Fruit fly (Drosophila melanogaster) whole organism, embryonic: ENCODE data around the gene CG10019.

Source experiments
- Atf6 ChIP-seq: fragments of 200-800 bp; sonication (Bioruptor generic); IDR thresholded peaks from 2 replicates; pipeline ENCODE4 v1.3.6; 2022; ENCODE audit warnings: missing biosample characterization, missing genetic modification characterization
- BEAF-32 ChIP-seq: fragments of 200-800 bp; sonication (Bioruptor generic); optimal IDR thresholded peaks from 3 replicates; lab custom pipeline; 2017; ENCODE audit warnings: missing biosample characterization, missing genetic modification characterization, mild to moderate bottlenecking, moderate library complexity, missing genetic modification reagents
- CG10654 ChIP-seq: fragments of 200-800 bp; sonication (Bioruptor generic); optimal IDR thresholded peaks from 2 replicates; lab custom pipeline; 2016; ENCODE audit warnings: missing biosample characterization, missing genetic modification characterization
- CG10959 ChIP-seq: fragments of 200-800 bp; sonication (Bioruptor generic); IDR thresholded peaks from 2 replicates; pipeline ENCODE4 v1.3.6; 2022; ENCODE audit warnings: missing biosample characterization, missing genetic modification characterization
- CG11696 ChIP-seq: fragments of 200-800 bp; sonication (Bioruptor generic); IDR thresholded peaks from 2 replicates; pipeline ENCODE4 v1.3.6; 2022; ENCODE audit warnings: missing biosample characterization, missing genetic modification characterization
- CG13624 ChIP-seq: fragments of 200-800 bp; sonication (Bioruptor generic); optimal IDR thresholded peaks from 2 replicates; lab custom pipeline; 2016; ENCODE audit warnings: missing biosample characterization, missing genetic modification characterization
- CG13894 ChIP-seq: fragments of 200-800 bp; sonication (Bioruptor generic); optimal IDR thresholded peaks from 3 replicates; lab custom pipeline; 2018; ENCODE audit warnings: missing biosample characterization, mild to moderate bottlenecking, missing genetic modification characterization, moderate library complexity
- CG14965 ChIP-seq: fragments of 200-800 bp; sonication (Bioruptor generic); optimal IDR thresholded peaks from 2 replicates; lab custom pipeline; 2016; ENCODE audit warnings: missing biosample characterization, missing genetic modification characterization, borderline replicate concordance
- CG15011 ChIP-seq: fragments of 200-800 bp; sonication (Bioruptor generic); optimal IDR thresholded peaks from 3 replicates; lab custom pipeline; 2018; ENCODE audit warnings: missing biosample characterization, mild to moderate bottlenecking, missing genetic modification characterization
- CG15479 ChIP-seq: fragments of 200-800 bp; sonication (Bioruptor generic); optimal IDR thresholded peaks from 3 replicates; lab custom pipeline; 2019; ENCODE audit warnings: missing biosample characterization, mild to moderate bottlenecking, missing genetic modification characterization, moderate library complexity
- CG16779 ChIP-seq: fragments of 200-800 bp; sonication (Bioruptor generic); IDR thresholded peaks from 2 replicates; pipeline ENCODE4 v1.3.6; 2022; ENCODE audit warnings: missing biosample characterization, missing genetic modification characterization
- CG17186 ChIP-seq: fragments of 200-800 bp; sonication (Bioruptor generic); optimal IDR thresholded peaks from 3 replicates; lab custom pipeline; 2017; ENCODE audit warnings: missing biosample characterization, missing genetic modification reagents, missing genetic modification characterization
- CG18619 ChIP-seq: fragments of 200-800 bp; sonication (Bioruptor generic); optimal IDR thresholded peaks from 3 replicates; lab custom pipeline; 2017; ENCODE audit warnings: missing biosample characterization, mild to moderate bottlenecking, missing genetic modification characterization
- CG30020 ChIP-seq: fragments of 200-800 bp; optimal IDR thresholded peaks from 2 replicates; lab custom pipeline; 2019; ENCODE audit warnings: missing biosample characterization, mild to moderate bottlenecking, missing genetic modification characterization, moderate library complexity
- CG30431 ChIP-seq: fragments of 200-800 bp; sonication (Bioruptor generic); optimal IDR thresholded peaks from 2 replicates; lab custom pipeline; 2017; ENCODE audit warnings: missing biosample characterization, missing genetic modification characterization
- CG3065 ChIP-seq: fragments of 200-800 bp; sonication (Bioruptor generic); optimal IDR thresholded peaks from 2 replicates; lab custom pipeline; 2016; ENCODE audit warnings: missing biosample characterization, missing genetic modification characterization
- CG31224 ChIP-seq: fragments of 200-800 bp; sonication (Bioruptor generic); IDR thresholded peaks from 2 replicates; pipeline ENCODE4 v1.3.6; 2022; ENCODE audit warnings: missing biosample characterization, missing genetic modification characterization
- CG4360 ChIP-seq: fragments of 200-800 bp; sonication (Bioruptor generic); IDR thresholded peaks from 2 replicates; pipeline ENCODE4 v1.3.6; 2022; ENCODE audit warnings: missing biosample characterization, missing genetic modification characterization
- CG5180 ChIP-seq: fragments of 200-800 bp; sonication (Bioruptor generic); optimal IDR thresholded peaks from 3 replicates; lab custom pipeline; 2017; ENCODE audit warnings: missing biosample characterization, missing genetic modification characterization, mild to moderate bottlenecking, moderate library complexity, missing genetic modification reagents
- CG6791 ChIP-seq: fragments of 200-800 bp; sonication (Bioruptor generic); IDR thresholded peaks from 3 replicates; pipeline ENCODE4 v1.3.6; 2022; ENCODE audit warnings: missing biosample characterization, missing genetic modification characterization; ENCODE audit not compliant: partially characterized antibody
- CG7928 ChIP-seq: fragments of 200-800 bp; sonication (Bioruptor generic); optimal IDR thresholded peaks from 2 replicates; lab custom pipeline; 2017; ENCODE audit warnings: missing biosample characterization, mild to moderate bottlenecking, missing genetic modification characterization
- CG7987 ChIP-seq: fragments of 200-800 bp; sonication (Bioruptor generic); optimal IDR thresholded peaks from 2 replicates; lab custom pipeline; 2018; ENCODE audit warnings: missing biosample characterization, mild to moderate bottlenecking, missing genetic modification characterization, moderate library complexity
- CG8944 ChIP-seq: fragments of 200-800 bp; sonication (Bioruptor generic); optimal IDR thresholded peaks from 3 replicates; lab custom pipeline; 2016; ENCODE audit warnings: missing biosample characterization, missing genetic modification characterization
- CrebB ChIP-seq: fragments of 200-800 bp; sonication (Bioruptor generic); optimal IDR thresholded peaks from 3 replicates; lab custom pipeline; 2018; ENCODE audit warnings: missing biosample characterization, mild to moderate bottlenecking, missing genetic modification characterization
- Dip2 ChIP-seq: fragments of 200-800 bp; sonication (Bioruptor generic); IDR thresholded peaks from 2 replicates; pipeline ENCODE4 v1.3.6; 2022; ENCODE audit warnings: missing biosample characterization, missing genetic modification characterization
- Lhr ChIP-seq: fragments of 200-800 bp; sonication (Bioruptor generic); optimal IDR thresholded peaks from 3 replicates; lab custom pipeline; 2017; ENCODE audit warnings: mild to moderate bottlenecking, missing biosample characterization, missing genetic modification reagents, missing genetic modification characterization
- PHDP ChIP-seq: fragments of 200-800 bp; sonication (Bioruptor generic); optimal IDR thresholded peaks from 3 replicates; lab custom pipeline; 2018; ENCODE audit warnings: missing biosample characterization, mild to moderate bottlenecking, missing genetic modification characterization, moderate library complexity
- Poxn ChIP-seq: fragments of 200-800 bp; sonication (Bioruptor generic); IDR thresholded peaks from 2 replicates; pipeline ENCODE4 v1.3.6; 2022; ENCODE audit warnings: missing biosample characterization, missing genetic modification characterization
- Ravus ChIP-seq: fragments of 200-800 bp; sonication (Bioruptor generic); IDR thresholded peaks from 2 replicates; pipeline ENCODE4 v1.3.6; 2022; ENCODE audit warnings: missing biosample characterization, missing genetic modification characterization
- Sry-δ ChIP-seq: fragments of 200-800 bp; sonication (Bioruptor generic); optimal IDR thresholded peaks from 2 replicates; lab custom pipeline; 2016; ENCODE audit warnings: missing biosample characterization, missing genetic modification characterization
- ap ChIP-seq: fragments of 200-800 bp; sonication (Bioruptor generic); IDR thresholded peaks from 2 replicates; pipeline ENCODE4 v1.3.6; 2022; ENCODE audit warnings: missing biosample characterization, missing genetic modification characterization
- bigmax ChIP-seq: fragments of 200-800 bp; sonication (Bioruptor generic); optimal IDR thresholded peaks from 2 replicates; lab custom pipeline; 2018; ENCODE audit warnings: missing biosample characterization, mild to moderate bottlenecking, missing genetic modification characterization
- btn ChIP-seq: fragments of 200-800 bp; sonication (Bioruptor generic); optimal IDR thresholded peaks from 2 replicates; lab custom pipeline; 2016; ENCODE audit warnings: missing biosample characterization, missing genetic modification characterization
- chn ChIP-seq: fragments of 200-800 bp; sonication (Bioruptor generic); optimal IDR thresholded peaks from 2 replicates; lab custom pipeline; 2016; ENCODE audit warnings: missing biosample characterization, missing genetic modification characterization
- corto ChIP-seq: fragments of 200-800 bp; sonication (Bioruptor generic); optimal IDR thresholded peaks from 2 replicates; lab custom pipeline; 2016; ENCODE audit warnings: missing biosample characterization, mild to moderate bottlenecking, missing genetic modification characterization, moderate library complexity
- crp ChIP-seq, 2 experiments: fragments of 200-800 bp; sonication (Bioruptor generic); optimal IDR thresholded peaks; 2 replicates in 1 of 2; 3 replicates in 1 of 2; lab custom pipeline; 2017; ENCODE audit warnings: missing biosample characterization in 2 of 2, missing genetic modification characterization in 2 of 2, mild to moderate bottlenecking in 1 of 2, moderate library complexity in 1 of 2
- dimm ChIP-seq: fragments of 200-800 bp; sonication (Bioruptor generic); IDR thresholded peaks from 2 replicates; pipeline ENCODE4 v1.3.6; 2022; ENCODE audit warnings: missing biosample characterization, missing genetic modification characterization
- dmrt99B ChIP-seq: fragments of 200-800 bp; sonication (Bioruptor generic); optimal IDR thresholded peaks from 2 replicates; lab custom pipeline; 2018; ENCODE audit warnings: missing biosample characterization, mild to moderate bottlenecking, missing genetic modification characterization, moderate library complexity
- h ChIP-seq: fragments of >200 bp; optimal IDR thresholded peaks from 2 replicates; lab custom pipeline; 2017
- insv ChIP-seq, 2 experiments: fragments of 200-800 bp; sonication (Bioruptor generic); optimal IDR thresholded peaks; 3 replicates each; lab custom pipeline; 2016 to 2018; ENCODE audit warnings: missing biosample characterization in 2 of 2, missing genetic modification characterization in 2 of 2
- lilli ChIP-seq: fragments of 200-800 bp; sonication (Bioruptor generic); optimal IDR thresholded peaks from 3 replicates; lab custom pipeline; 2016; ENCODE audit warnings: missing biosample characterization, missing genetic modification characterization
- nau ChIP-seq: fragments of 200-800 bp; sonication (Bioruptor generic); optimal IDR thresholded peaks from 3 replicates; lab custom pipeline; 2017; ENCODE audit warnings: missing biosample characterization, mild to moderate bottlenecking, missing genetic modification characterization, missing genetic modification reagents
- otp ChIP-seq: fragments of 200-800 bp; sonication (Bioruptor generic); IDR thresholded peaks from 3 replicates; pipeline ENCODE4, ENCODE4 v1.3.6; 2022; ENCODE audit warnings: missing biosample characterization, missing genetic modification characterization
- pfk ChIP-seq: fragments of 200-800 bp; sonication (Bioruptor generic); optimal IDR thresholded peaks from 2 replicates; lab custom pipeline; 2018; ENCODE audit warnings: missing biosample characterization, mild to moderate bottlenecking, missing genetic modification characterization, moderate library complexity
- rib ChIP-seq: fragments of 200-800 bp; sonication (Bioruptor generic); IDR thresholded peaks from 2 replicates; pipeline ENCODE4 v1.3.6; 2022; ENCODE audit warnings: missing biosample characterization, missing genetic modification characterization
- schlank ChIP-seq: fragments of 200-800 bp; sonication (Bioruptor generic); optimal IDR thresholded peaks from 2 replicates; lab custom pipeline; 2018; ENCODE audit warnings: missing biosample characterization, mild to moderate bottlenecking, missing genetic modification characterization
- stc ChIP-seq: fragments of 200-800 bp; sonication (Bioruptor generic); IDR thresholded peaks from 2 replicates; pipeline ENCODE4 v1.3.6; 2022; ENCODE audit warnings: missing biosample characterization, missing genetic modification characterization
- tin ChIP-seq: fragments of 200-800 bp; sonication (Bioruptor generic); optimal IDR thresholded peaks from 3 replicates; lab custom pipeline; 2016; ENCODE audit warnings: missing biosample characterization, missing genetic modification characterization
- tup ChIP-seq: fragments of 200-800 bp; sonication (Bioruptor generic); optimal IDR thresholded peaks from 2 replicates; lab custom pipeline; 2016; ENCODE audit warnings: missing biosample characterization, mild to moderate bottlenecking, missing genetic modification characterization, moderate library complexity
- twi ChIP-seq: fragments of 200-800 bp; optimal IDR thresholded peaks from 2 replicates; lab custom pipeline; 2019; ENCODE audit warnings: missing biosample characterization, mild to moderate bottlenecking, missing genetic modification characterization, moderate library complexity
- wdn ChIP-seq: fragments of 200-800 bp; sonication (Bioruptor generic); IDR thresholded peaks from 2 replicates; pipeline ENCODE4 v1.3.6; 2022; ENCODE audit warnings: missing biosample characterization, missing genetic modification characterization

The CG10019 gene

DNA sequence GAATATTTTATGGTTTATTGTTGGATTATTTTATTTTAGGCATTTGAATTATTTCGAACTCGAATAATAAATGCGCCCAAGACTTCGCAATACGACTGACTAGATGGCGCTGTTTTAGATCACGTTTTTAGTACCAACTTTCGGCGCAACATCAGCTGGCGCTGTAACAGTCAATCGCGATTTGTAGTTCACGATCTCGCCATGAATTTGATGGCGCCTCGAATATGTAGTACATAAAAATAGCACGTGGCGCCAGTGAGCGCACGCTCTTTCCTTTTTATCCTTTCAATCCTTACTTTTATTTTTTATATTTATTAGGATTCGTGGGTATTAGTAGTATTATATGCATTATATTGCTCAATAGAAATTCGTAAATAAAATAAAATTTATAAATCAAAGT lies 56.0 kb downstream of the CG10019 start (continued):
- peak; percentile 8 for TF ChIP-seq CG3065
- TF ChIP-seq schlank, result no peak
- peak; percentile 86 for TF ChIP-seq CG10959 (GFP tag; lab: Robert Waterston, UW)
- peak; percentile 80 for TF ChIP-seq lilli (GFP tag; lab: Kevin White, UChicago)
- peak; percentile 36 for TF ChIP-seq CG7987 (GFP tag; lab: Kevin White, UChicago)
- TF ChIP-seq CG15011 (GFP tag; lab: Kevin White, UChicago), result no peak
- no peak for TF ChIP-seq tup (GFP tag; lab: Kevin White, UChicago)
- TF ChIP-seq btn (GFP tag; lab: Kevin White, UChicago), result no peak
- peak in 1 of 2 experiments; percentile 40 for TF ChIP-seq insv (GFP tag; optimal IDR thresholded peaks at IDR 0.05; lab: Kevin White, UChicago)
- TF ChIP-seq CG16779, result peak; percentile 81
- no peak for TF ChIP-seq CG14965 (GFP tag; lab: Kevin White, UChicago)
- TF ChIP-seq tin (GFP tag; lab: Kevin White, UChicago), result peak; percentile 78
- peak; percentile 46 for TF ChIP-seq twi (tag; lab: Kevin White, UChicago)
- peak; percentile 41 for TF ChIP-seq stc
- peak; percentile 39; the same call in 1 of the 2 replicates for TF ChIP-seq wdn (GFP tag; lab: Robert Waterston, UW)
- TF ChIP-seq ap (GFP tag; lab: Robert Waterston, UW), result peak; percentile 68
- peak; percentile 2 for TF ChIP-seq CG13894
- TF ChIP-seq CG11696 (GFP tag; lab: Robert Waterston, UW), result peak; percentile 50; the same call in 1 of the 2 replicates
- TF ChIP-seq pfk, result no peak
- no peak for TF ChIP-seq corto (GFP tag; lab: Kevin White, UChicago)
- peak; percentile 39; the same call in 1 of the 2 replicates for TF ChIP-seq Atf6 (GFP tag; lab: Robert Waterston, UW)
- no peak for TF ChIP-seq CG17186
- peak; percentile 81 for TF ChIP-seq CG8944 (GFP tag; lab: Kevin White, UChicago)
- TF ChIP-seq dimm (GFP tag; lab: Robert Waterston, UW), result peak; percentile 36; the same call in 1 of the 2 replicates
- peak; percentile 71 for TF ChIP-seq CG18619 (GFP tag; lab: Kevin White, UChicago)
- peak; percentile 32 for TF ChIP-seq CG13624 (GFP tag; lab: Kevin White, UChicago)
- TF ChIP-seq Lhr, result peak; percentile 90
- TF ChIP-seq nau, result no peak
- TF ChIP-seq Dip2, result no peak
- peak; percentile 84 for TF ChIP-seq chn (GFP tag; lab: Kevin White, UChicago)
- no peak for TF ChIP-seq CG30020 (tag; lab: Kevin White, UChicago)
- TF ChIP-seq Sry-δ, result peak; percentile 28
- peak; percentile 90 for TF ChIP-seq otp
- TF ChIP-seq CG31224 (GFP tag; lab: Robert Waterston, UW), result no peak
- TF ChIP-seq CG4360, result peak; percentile 46; the same call in 1 of the 2 replicates
- TF ChIP-seq bigmax (GFP tag; lab: Kevin White, UChicago), result no peak
- no peak for TF ChIP-seq rib (GFP tag; lab: Robert Waterston, UW)
- TF ChIP-seq CG10654 (GFP tag; lab: Kevin White, UChicago), result peak; percentile 34
- no peak for TF ChIP-seq h
- TF ChIP-seq CG30431 (GFP tag; lab: Kevin White, UChicago), result peak; percentile 77
- TF ChIP-seq dmrt99B, result peak; percentile 56
- TF ChIP-seq CG6791 (GFP tag; lab: Robert Waterston, UW), result 0 out of 3 replicates have a peak, but pooled peaks have one; percentile 5
- no peak for TF ChIP-seq CrebB (tag; lab: Kevin White, UChicago)
- no peak for TF ChIP-seq CG7928 (GFP tag; lab: Kevin White, UChicago)
- peak; percentile 9 for TF ChIP-seq BEAF-32 (GFP tag; lab: Kevin White, UChicago)
- peak; percentile 72 for TF ChIP-seq PHDP
- no peak for TF ChIP-seq Poxn
- no peak for TF ChIP-seq CG15479 (GFP tag; lab: Kevin White, UChicago)
- no peak for TF ChIP-seq Ravus (GFP tag; lab: Robert Waterston, UW)
- no peak for TF ChIP-seq CG5180 (GFP tag; lab: Kevin White, UChicago)
- TF ChIP-seq crp (GFP tag; optimal IDR thresholded peaks at IDR 0.05; lab: Kevin White, UChicago), result peak in 1 of 2 experiments; percentile 6
